Fruit fly (Drosophila melanogaster) whole organism, wandering third instar larva: ENCODE data around the gene sit.

ENCODE experiments used
- Abd-B ChIP-seq: fragments of >200 bp; optimal IDR thresholded peaks from 2 replicates; lab custom pipeline; 2017; ENCODE audit warnings: missing biosample characterization, missing genetic modification characterization
- CG32264 ChIP-seq: fragments of 200-800 bp; sonication (Bioruptor generic); optimal IDR thresholded peaks from 2 replicates; lab custom pipeline; 2016; ENCODE audit warnings: missing biosample characterization, missing genetic modification characterization
- CG9705 ChIP-seq: fragments of 200-800 bp; sonication (Bioruptor generic); optimal IDR thresholded peaks from 2 replicates; lab custom pipeline; 2018; ENCODE audit warnings: missing biosample characterization, mild to moderate bottlenecking, missing genetic modification characterization
- CrebA ChIP-seq: fragments of 200-800 bp; sonication (Bioruptor generic); optimal IDR thresholded peaks from 2 replicates; lab custom pipeline; 2016; ENCODE audit warnings: missing biosample characterization, mild to moderate bottlenecking, missing genetic modification characterization, borderline replicate concordance
- Dfd ChIP-seq: fragments of >200 bp; optimal IDR thresholded peaks from 2 replicates; lab custom pipeline; 2017; ENCODE audit warnings: missing biosample characterization, missing genetic modification characterization
- Dif ChIP-seq: fragments of 200-275, 200-300 bp; sonication (Bioruptor generic); optimal IDR thresholded peaks from 2 replicates; lab custom pipeline; 2018; ENCODE audit warnings: missing biosample characterization, missing genetic modification characterization; ENCODE audit not compliant: partially characterized antibody
- GATAd ChIP-seq: sonication (Bioruptor generic); optimal IDR thresholded peaks from 2 replicates; lab custom pipeline; 2016; ENCODE audit warnings: missing biosample characterization, missing genetic modification characterization
- HLH106 ChIP-seq: fragments of 200-800 bp; optimal IDR thresholded peaks from 3 replicates; lab custom pipeline; 2019; ENCODE audit warnings: missing biosample characterization, mild to moderate bottlenecking, missing genetic modification characterization, moderate library complexity
- Hnf4 ChIP-seq: fragments of 200-800 bp; sonication (Bioruptor generic); optimal IDR thresholded peaks from 2 replicates; lab custom pipeline; 2016; ENCODE audit warnings: missing biosample characterization, mild to moderate bottlenecking, missing genetic modification characterization
- Hr78 ChIP-seq: fragments of >200 bp; optimal IDR thresholded peaks from 2 replicates; lab custom pipeline; 2017; ENCODE audit warnings: missing biosample characterization, missing genetic modification characterization
- Hr83 ChIP-seq: fragments of 200-300 bp; sonication (Bioruptor generic); optimal IDR thresholded peaks from 2 replicates; lab custom pipeline; 2016; ENCODE audit warnings: missing biosample characterization, mild to moderate bottlenecking, missing genetic modification characterization, moderate library complexity; ENCODE audit not compliant: poor library complexity, severe bottlenecking
- Mio ChIP-seq: sonication (Bioruptor generic); optimal IDR thresholded peaks from 2 replicates; lab custom pipeline; 2016; ENCODE audit warnings: missing biosample characterization, missing genetic modification characterization
- N ChIP-seq: fragments of >200 bp; optimal IDR thresholded peaks from 2 replicates; lab custom pipeline; 2018; ENCODE audit warnings: missing biosample characterization, missing external identifiers, missing genetic modification characterization
- OdsH ChIP-seq: fragments of 200-800 bp; sonication (Bioruptor generic); optimal IDR thresholded peaks from 2 replicates; lab custom pipeline; 2016; ENCODE audit warnings: missing biosample characterization, mild to moderate bottlenecking, missing genetic modification characterization
- Rel ChIP-seq, 2 experiments: fragments of 200-800 bp; sonication (Bioruptor generic) in 1 of 2; optimal IDR thresholded peaks; 2 replicates in 1 of 2; 3 replicates in 1 of 2; lab custom pipeline; 2016 to 2019; ENCODE audit warnings: mild to moderate bottlenecking in 2 of 2, missing biosample characterization in 2 of 2, missing genetic modification characterization in 2 of 2, moderate library complexity in 1 of 2
- Sp1 ChIP-seq: fragments of 200-800 bp; sonication (Bioruptor generic); optimal IDR thresholded peaks from 3 replicates; lab custom pipeline; 2019; ENCODE audit warnings: missing biosample characterization, mild to moderate bottlenecking, missing genetic modification characterization, moderate library complexity
- brk ChIP-seq: fragments of 200-800 bp; sonication (Bioruptor generic); optimal IDR thresholded peaks from 2 replicates; lab custom pipeline; 2016; ENCODE audit warnings: missing biosample characterization, mild to moderate bottlenecking, missing genetic modification characterization
- dmrt93B ChIP-seq: fragments of 200-800 bp; sonication (Bioruptor generic); optimal IDR thresholded peaks from 2 replicates; lab custom pipeline; 2018; ENCODE audit warnings: missing biosample characterization, mild to moderate bottlenecking, missing genetic modification characterization
- dsf ChIP-seq: sonication (Bioruptor generic); optimal IDR thresholded peaks from 2 replicates; lab custom pipeline; 2016; ENCODE audit warnings: missing biosample characterization, missing genetic modification characterization, borderline replicate concordance
- foxo ChIP-seq, 2 experiments: fragments of 200-800 bp; sonication (Bioruptor generic); optimal IDR thresholded peaks; 2 replicates in 1 of 2; 3 replicates in 1 of 2; lab custom pipeline; 2016 to 2017; ENCODE audit warnings: missing biosample characterization in 2 of 2, missing genetic modification characterization in 2 of 2
- fru ChIP-seq: fragments of 200-800 bp; sonication (Bioruptor generic); optimal IDR thresholded peaks from 3 replicates; lab custom pipeline; 2016; ENCODE audit warnings: missing biosample characterization, mild to moderate bottlenecking, missing genetic modification characterization
- h ChIP-seq: fragments of 200-800 bp; sonication (Bioruptor generic); optimal IDR thresholded peaks from 3 replicates; lab custom pipeline; 2016; ENCODE audit warnings: missing biosample characterization, mild to moderate bottlenecking, missing genetic modification characterization
- jim ChIP-seq: fragments of 175-275, 200-325 bp; sonication (Bioruptor generic); optimal IDR thresholded peaks from 2 replicates; lab custom pipeline; 2016; ENCODE audit warnings: missing biosample characterization, mild to moderate bottlenecking, missing genetic modification characterization
- lola ChIP-seq: fragments of >200 bp; optimal IDR thresholded peaks from 2 replicates; lab custom pipeline; 2017; ENCODE audit warnings: missing biosample characterization, missing genetic modification characterization
- pan ChIP-seq: fragments of >200 bp; optimal IDR thresholded peaks from 2 replicates; lab custom pipeline; 2017
- psq ChIP-seq: fragments of 200-800 bp; sonication (Bioruptor generic); optimal IDR thresholded peaks from 3 replicates; lab custom pipeline; 2017; ENCODE audit warnings: missing biosample characterization, mild to moderate bottlenecking, missing genetic modification characterization, moderate library complexity
- rgr ChIP-seq: fragments of 200-800 bp; sonication (Bioruptor generic); optimal IDR thresholded peaks from 3 replicates; lab custom pipeline; 2016; ENCODE audit warnings: missing biosample characterization, mild to moderate bottlenecking, missing genetic modification characterization
- sage ChIP-seq: fragments of 200-800 bp; sonication (Bioruptor generic); optimal IDR thresholded peaks from 2 replicates; lab custom pipeline; 2016; ENCODE audit warnings: missing biosample characterization, mild to moderate bottlenecking, missing genetic modification characterization
- sv ChIP-seq: fragments of 200-800 bp; sonication (Bioruptor generic); optimal IDR thresholded peaks from 3 replicates; lab custom pipeline; 2016; ENCODE audit warnings: missing biosample characterization, missing genetic modification characterization
- tai ChIP-seq: sonication (Bioruptor generic); optimal IDR thresholded peaks from 2 replicates; lab custom pipeline; 2016; ENCODE audit warnings: missing biosample characterization, missing genetic modification characterization
- usp ChIP-seq: fragments of >200 bp; optimal IDR thresholded peaks from 2 replicates; lab custom pipeline; 2017; ENCODE audit warnings: missing biosample characterization, missing genetic modification characterization
- woc ChIP-seq: sonication (Bioruptor generic); optimal IDR thresholded peaks from 2 replicates; lab custom pipeline; 2016; ENCODE audit warnings: missing biosample characterization, mild to moderate bottlenecking, missing genetic modification characterization

sit gene

DNA sequence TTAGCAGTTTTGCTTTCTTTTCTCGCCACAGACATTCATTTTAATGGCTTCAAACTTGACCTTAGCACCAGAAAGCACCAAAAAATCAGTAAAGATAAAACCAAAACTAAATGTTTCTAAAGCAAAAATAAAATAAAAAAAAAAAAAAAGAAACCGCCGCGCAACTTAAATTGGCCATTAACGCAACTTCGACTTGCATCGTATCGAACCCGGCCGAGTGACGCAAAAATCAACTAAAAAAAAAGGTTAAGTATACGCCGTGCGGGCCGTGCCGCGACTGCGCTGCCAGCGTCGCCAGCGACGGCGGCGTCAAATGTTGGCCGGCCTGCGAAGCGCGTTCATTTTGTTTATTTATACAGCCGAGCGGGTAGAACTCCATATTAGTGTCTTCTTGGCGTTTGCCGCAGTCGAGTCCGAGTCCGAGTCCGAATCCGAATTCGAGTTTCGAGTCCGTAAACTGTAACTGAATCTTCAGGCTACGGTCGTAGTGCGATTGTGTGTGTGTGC, 12.0 kb downstream of the sit start, which contains the start of gene bond:
Gene bond (plus strand): TSS at position 375 of the 507 bp plus-strand sequence.
- TF ChIP-seq brk (GFP tag; lab: Kevin White, UChicago) (no peak), woc (GFP tag; lab: Kevin White, UChicago) (no peak), Hr78 (GFP tag; lab: Kevin White, UChicago) (no peak), psq (GFP tag; lab: Kevin White, UChicago) (no peak), N (GFP tag; lab: Kevin White, UChicago) (no peak), tai (GFP tag; lab: Kevin White, UChicago) (no peak), usp (GFP tag; lab: Kevin White, UChicago) (no peak)

DNA sequence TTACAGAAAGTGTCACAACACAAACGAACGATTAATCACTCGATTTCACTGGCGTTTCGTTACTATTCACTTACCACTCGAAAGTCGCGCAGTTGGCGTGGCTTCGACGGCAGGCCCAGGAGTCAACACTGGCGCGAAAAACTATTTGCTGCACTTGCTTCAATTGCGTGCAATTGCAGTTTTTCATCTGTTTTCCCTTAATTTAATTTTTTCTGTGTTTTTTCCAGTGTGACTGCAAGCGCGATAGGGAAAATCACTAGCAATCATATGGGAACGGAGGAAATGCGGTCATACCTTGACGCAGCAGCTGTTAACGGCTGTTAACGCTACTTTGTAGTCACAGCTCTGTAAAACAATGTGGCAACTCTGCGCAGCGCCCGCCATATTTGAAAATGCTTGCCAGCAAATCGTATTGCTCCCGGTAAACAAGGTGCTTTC, 14.8 kb downstream of the sit start, which contains the start of gene AdipoR:
Gene AdipoR (minus strand): TSS at position 262 of the 438 bp plus-strand sequence.
- TF ChIP-seq Hnf4 (GFP tag; lab: Kevin White, UChicago) (peak; percentile 11), CG9705 (no peak), woc (GFP tag; lab: Kevin White, UChicago) (no peak), brk (GFP tag; lab: Kevin White, UChicago) (no peak), Dif (GFP tag; lab: Kevin White, UChicago) (no peak), Rel (GFP tag; optimal IDR thresholded peaks at IDR 0.05; lab: Kevin White, UChicago) (no peak), Rel (tag; optimal IDR thresholded peaks at IDR 0.05; lab: Kevin White, UChicago) (peak; percentile 78), Hr83 (GFP tag; lab: Kevin White, UChicago) (no peak), HLH106 (tag; lab: Kevin White, UChicago) (no peak), usp (GFP tag; lab: Kevin White, UChicago) (no peak), rgr (GFP tag; lab: Kevin White, UChicago) (peak; percentile 32), Abd-B (GFP tag; lab: Kevin White, UChicago) (no peak), dmrt93B (no peak), CrebA (GFP tag; lab: Kevin White, UChicago) (no peak), dsf (GFP tag; lab: Kevin White, UChicago) (no peak), Hr78 (GFP tag; lab: Kevin White, UChicago) (no peak), sv (GFP tag; lab: Kevin White, UChicago) (no peak), Sp1 (peak; percentile 37), OdsH (GFP tag; lab: Kevin White, UChicago) (peak; percentile 11), foxo (GFP tag; optimal IDR thresholded peaks at IDR 0.05; lab: Kevin White, UChicago) (peak in 1 of 2 experiments; percentile 8), psq (GFP tag; lab: Kevin White, UChicago) (no peak), Mio (no peak), tai (GFP tag; lab: Kevin White, UChicago) (no peak), jim (GFP tag; lab: Kevin White, UChicago) (no peak), sage (no peak), h (GFP tag; lab: Kevin White, UChicago) (peak; percentile 43), fru (GFP tag; lab: Kevin White, UChicago) (peak; percentile 1), Dfd (GFP tag; lab: Kevin White, UChicago) (no peak), lola (GFP tag; lab: Kevin White, UChicago) (no peak)

dm6 chr3R:22546017-22546416, 16.4 kb downstream of the sit start:
- TF ChIP-seq Rel (GFP tag; optimal IDR thresholded peaks at IDR 0.05; lab: Kevin White, UChicago) (no peak), Rel (tag; optimal IDR thresholded peaks at IDR 0.05; lab: Kevin White, UChicago) (peak; percentile 61), GATAd (no peak), pan (lab: Kevin White, UChicago) (no peak)

dm6 chr3R:22542773-22543411, 19.5 kb downstream of the sit start:
- TF ChIP-seq usp (GFP tag; lab: Kevin White, UChicago), result no peak
- TF ChIP-seq tai (GFP tag; lab: Kevin White, UChicago), result no peak
- no peak for TF ChIP-seq foxo (GFP tag; optimal IDR thresholded peaks at IDR 0.05; lab: Kevin White, UChicago)
- TF ChIP-seq N (GFP tag; lab: Kevin White, UChicago), result no peak
- TF ChIP-seq CG32264 (GFP tag; lab: Kevin White, UChicago), result no peak
- TF ChIP-seq GATAd, result no peak
- TF ChIP-seq Mio, result no peak
- no peak for TF ChIP-seq Rel (GFP tag; optimal IDR thresholded peaks at IDR 0.05; lab: Kevin White, UChicago)
- no peak for TF ChIP-seq Rel (tag; optimal IDR thresholded peaks at IDR 0.05; lab: Kevin White, UChicago)
